Worm (Caenorhabditis elegans): ENCODE measurements around the gene agxt-1.

DNA sequence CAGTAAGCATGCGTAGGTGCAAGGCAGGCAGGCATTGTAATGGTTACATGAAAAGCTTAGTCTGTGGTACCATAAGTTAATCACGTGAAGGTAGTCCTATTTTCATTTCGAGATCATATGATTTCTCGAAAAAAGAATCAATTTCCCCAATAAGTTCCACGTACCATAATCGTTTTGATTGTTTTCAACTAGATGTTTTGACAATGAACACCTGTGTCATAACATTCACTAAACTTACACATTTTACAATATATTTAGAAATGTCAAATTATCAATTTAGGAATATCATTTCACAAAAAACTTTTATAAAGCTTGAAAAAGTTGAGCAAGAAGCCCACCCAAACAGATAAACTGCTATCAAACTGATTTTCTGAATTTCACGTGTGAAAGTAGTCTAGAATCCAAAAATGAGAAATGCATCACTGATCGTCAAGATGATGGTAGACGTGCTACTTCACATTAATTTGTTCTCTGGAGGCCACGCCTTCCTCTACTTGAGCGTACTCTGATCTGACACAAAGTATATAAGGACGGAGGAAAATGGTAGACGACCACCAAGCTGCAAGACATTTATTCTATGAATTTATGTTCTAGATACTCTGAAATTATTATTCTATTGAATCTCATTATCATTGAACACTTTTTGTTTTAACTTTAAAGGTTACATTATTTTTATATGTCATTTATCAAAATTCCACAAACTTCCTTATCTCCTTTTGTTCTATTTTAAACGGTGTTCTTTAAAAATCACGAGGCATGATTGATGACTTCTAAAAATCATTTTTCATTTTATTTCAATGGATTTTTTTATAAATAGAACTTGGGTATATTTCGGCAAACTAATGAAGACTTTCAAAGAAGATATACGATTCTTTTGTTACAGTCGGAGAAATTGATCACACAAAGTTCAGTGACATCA lies 26.2 kb upstream of the agxt-1 start, which contains the start of gene F46C5.10:
- TF ChIP-seq nhr-102 (tag; optimal IDR thresholded peaks at IDR 0.05), result no peak
- peak; percentile 10 to 53 for TF ChIP-seq lsy-2 (tag; optimal IDR thresholded peaks at IDR 0.05)
- no peak for TF ChIP-seq ceh-28 (tag; optimal IDR thresholded peaks at IDR 0.05)
